Fruit fly (Drosophila melanogaster) whole organism, wandering third instar larva: ENCODE results near the gene hry.
A peak's percentile ranks its signal among the peaks of the same experiment; 100 is the strongest.

ENCODE experiments used
- Abd-B ChIP-seq: fragments of >200 bp; optimal IDR thresholded peaks from 2 replicates; lab custom pipeline; 2017; ENCODE audit warnings: missing biosample characterization, missing genetic modification characterization
- CG32264 ChIP-seq: fragments of 200-800 bp; sonication (Bioruptor generic); optimal IDR thresholded peaks from 2 replicates; lab custom pipeline; 2016; ENCODE audit warnings: missing biosample characterization, missing genetic modification characterization
- CG9705 ChIP-seq: fragments of 200-800 bp; sonication (Bioruptor generic); optimal IDR thresholded peaks from 2 replicates; lab custom pipeline; 2018; ENCODE audit warnings: missing biosample characterization, mild to moderate bottlenecking, missing genetic modification characterization
- CrebA ChIP-seq: fragments of 200-800 bp; sonication (Bioruptor generic); optimal IDR thresholded peaks from 2 replicates; lab custom pipeline; 2016; ENCODE audit warnings: missing biosample characterization, mild to moderate bottlenecking, missing genetic modification characterization, borderline replicate concordance
- Dfd ChIP-seq: fragments of >200 bp; optimal IDR thresholded peaks from 2 replicates; lab custom pipeline; 2017; ENCODE audit warnings: missing biosample characterization, missing genetic modification characterization
- Dif ChIP-seq: fragments of 200-275, 200-300 bp; sonication (Bioruptor generic); optimal IDR thresholded peaks from 2 replicates; lab custom pipeline; 2018; ENCODE audit warnings: missing biosample characterization, missing genetic modification characterization; ENCODE audit not compliant: partially characterized antibody
- GATAd ChIP-seq: sonication (Bioruptor generic); optimal IDR thresholded peaks from 2 replicates; lab custom pipeline; 2016; ENCODE audit warnings: missing biosample characterization, missing genetic modification characterization
- HLH106 ChIP-seq: fragments of 200-800 bp; optimal IDR thresholded peaks from 3 replicates; lab custom pipeline; 2019; ENCODE audit warnings: missing biosample characterization, mild to moderate bottlenecking, missing genetic modification characterization, moderate library complexity
- Hnf4 ChIP-seq: fragments of 200-800 bp; sonication (Bioruptor generic); optimal IDR thresholded peaks from 2 replicates; lab custom pipeline; 2016; ENCODE audit warnings: missing biosample characterization, mild to moderate bottlenecking, missing genetic modification characterization
- Hr78 ChIP-seq: fragments of >200 bp; optimal IDR thresholded peaks from 2 replicates; lab custom pipeline; 2017; ENCODE audit warnings: missing biosample characterization, missing genetic modification characterization
- Hr83 ChIP-seq: fragments of 200-300 bp; sonication (Bioruptor generic); optimal IDR thresholded peaks from 2 replicates; lab custom pipeline; 2016; ENCODE audit warnings: missing biosample characterization, mild to moderate bottlenecking, missing genetic modification characterization, moderate library complexity; ENCODE audit not compliant: poor library complexity, severe bottlenecking
- Jra ChIP-seq: sonication (Bioruptor generic); optimal IDR thresholded peaks from 2 replicates; lab custom pipeline; 2016; ENCODE audit warnings: missing biosample characterization, missing genetic modification characterization
- Mio ChIP-seq: sonication (Bioruptor generic); optimal IDR thresholded peaks from 2 replicates; lab custom pipeline; 2016; ENCODE audit warnings: missing biosample characterization, missing genetic modification characterization
- Myc ChIP-seq: fragments of >200 bp; optimal IDR thresholded peaks from 2 replicates; lab custom pipeline; 2017
- N ChIP-seq: fragments of >200 bp; optimal IDR thresholded peaks from 2 replicates; lab custom pipeline; 2018; ENCODE audit warnings: missing biosample characterization, missing external identifiers, missing genetic modification characterization
- OdsH ChIP-seq: fragments of 200-800 bp; sonication (Bioruptor generic); optimal IDR thresholded peaks from 2 replicates; lab custom pipeline; 2016; ENCODE audit warnings: missing biosample characterization, mild to moderate bottlenecking, missing genetic modification characterization
- Rel ChIP-seq, 2 experiments: fragments of 200-800 bp; sonication (Bioruptor generic) in 1 of 2; optimal IDR thresholded peaks; 2 replicates in 1 of 2; 3 replicates in 1 of 2; lab custom pipeline; 2016 to 2019; ENCODE audit warnings: mild to moderate bottlenecking in 2 of 2, missing biosample characterization in 2 of 2, missing genetic modification characterization in 2 of 2, moderate library complexity in 1 of 2
- Sp1 ChIP-seq: fragments of 200-800 bp; sonication (Bioruptor generic); optimal IDR thresholded peaks from 3 replicates; lab custom pipeline; 2019; ENCODE audit warnings: missing biosample characterization, mild to moderate bottlenecking, missing genetic modification characterization, moderate library complexity
- Vsx2 ChIP-seq: fragments of 200-300, 225-300 bp; sonication (Bioruptor generic); optimal IDR thresholded peaks from 2 replicates; lab custom pipeline; 2018; ENCODE audit warnings: missing biosample characterization, missing genetic modification characterization; ENCODE audit not compliant: partially characterized antibody
- br ChIP-seq: fragments of 200-800 bp; sonication (Bioruptor generic); optimal IDR thresholded peaks from 2 replicates; lab custom pipeline; 2016; ENCODE audit warnings: missing biosample characterization, missing genetic modification characterization
- brk ChIP-seq: fragments of 200-800 bp; sonication (Bioruptor generic); optimal IDR thresholded peaks from 2 replicates; lab custom pipeline; 2016; ENCODE audit warnings: missing biosample characterization, mild to moderate bottlenecking, missing genetic modification characterization
- dl ChIP-seq, 2 experiments: fragments of 175-275, 200-275 bp in 1 of 2; fragments of 200-275 bp in 1 of 2; sonication (Bioruptor generic); optimal IDR thresholded peaks; lab custom pipeline; 2018; ENCODE audit warnings: mild to moderate bottlenecking in 2 of 2, missing biosample characterization in 2 of 2, missing genetic modification characterization in 2 of 2, moderate library complexity in 2 of 2; ENCODE audit not compliant: partially characterized antibody in 2 of 2, insufficient read depth in 1 of 2
- dmrt93B ChIP-seq: fragments of 200-800 bp; sonication (Bioruptor generic); optimal IDR thresholded peaks from 2 replicates; lab custom pipeline; 2018; ENCODE audit warnings: missing biosample characterization, mild to moderate bottlenecking, missing genetic modification characterization
- dsf ChIP-seq: sonication (Bioruptor generic); optimal IDR thresholded peaks from 2 replicates; lab custom pipeline; 2016; ENCODE audit warnings: missing biosample characterization, missing genetic modification characterization, borderline replicate concordance
- ey ChIP-seq: fragments of 200-800 bp; sonication (Bioruptor generic); optimal IDR thresholded peaks from 2 replicates; lab custom pipeline; 2016; ENCODE audit warnings: missing biosample characterization, missing genetic modification characterization
- foxo ChIP-seq, 2 experiments: fragments of 200-800 bp; sonication (Bioruptor generic); optimal IDR thresholded peaks; 2 replicates in 1 of 2; 3 replicates in 1 of 2; lab custom pipeline; 2016 to 2017; ENCODE audit warnings: missing biosample characterization in 2 of 2, missing genetic modification characterization in 2 of 2
- fru ChIP-seq: fragments of 200-800 bp; sonication (Bioruptor generic); optimal IDR thresholded peaks from 3 replicates; lab custom pipeline; 2016; ENCODE audit warnings: missing biosample characterization, mild to moderate bottlenecking, missing genetic modification characterization
- h ChIP-seq: fragments of 200-800 bp; sonication (Bioruptor generic); optimal IDR thresholded peaks from 3 replicates; lab custom pipeline; 2016; ENCODE audit warnings: missing biosample characterization, mild to moderate bottlenecking, missing genetic modification characterization
- jim ChIP-seq: fragments of 175-275, 200-325 bp; sonication (Bioruptor generic); optimal IDR thresholded peaks from 2 replicates; lab custom pipeline; 2016; ENCODE audit warnings: missing biosample characterization, mild to moderate bottlenecking, missing genetic modification characterization
- lola ChIP-seq: fragments of >200 bp; optimal IDR thresholded peaks from 2 replicates; lab custom pipeline; 2017; ENCODE audit warnings: missing biosample characterization, missing genetic modification characterization
- pan ChIP-seq: fragments of >200 bp; optimal IDR thresholded peaks from 2 replicates; lab custom pipeline; 2017
- psq ChIP-seq: fragments of 200-800 bp; sonication (Bioruptor generic); optimal IDR thresholded peaks from 3 replicates; lab custom pipeline; 2017; ENCODE audit warnings: missing biosample characterization, mild to moderate bottlenecking, missing genetic modification characterization, moderate library complexity
- rgr ChIP-seq: fragments of 200-800 bp; sonication (Bioruptor generic); optimal IDR thresholded peaks from 3 replicates; lab custom pipeline; 2016; ENCODE audit warnings: missing biosample characterization, mild to moderate bottlenecking, missing genetic modification characterization
- sage ChIP-seq: fragments of 200-800 bp; sonication (Bioruptor generic); optimal IDR thresholded peaks from 2 replicates; lab custom pipeline; 2016; ENCODE audit warnings: missing biosample characterization, mild to moderate bottlenecking, missing genetic modification characterization
- sv ChIP-seq: fragments of 200-800 bp; sonication (Bioruptor generic); optimal IDR thresholded peaks from 3 replicates; lab custom pipeline; 2016; ENCODE audit warnings: missing biosample characterization, missing genetic modification characterization
- tai ChIP-seq: sonication (Bioruptor generic); optimal IDR thresholded peaks from 2 replicates; lab custom pipeline; 2016; ENCODE audit warnings: missing biosample characterization, missing genetic modification characterization
- usp ChIP-seq: fragments of >200 bp; optimal IDR thresholded peaks from 2 replicates; lab custom pipeline; 2017; ENCODE audit warnings: missing biosample characterization, missing genetic modification characterization
- woc ChIP-seq: sonication (Bioruptor generic); optimal IDR thresholded peaks from 2 replicates; lab custom pipeline; 2016; ENCODE audit warnings: missing biosample characterization, mild to moderate bottlenecking, missing genetic modification characterization

hry gene

dm6 chr3L:8675545-8676084 is at the start of gene hry:
Gene hry, plus strand, starts transcription at chr3L:8675759.
- TF ChIP-seq h (GFP tag; lab: Kevin White, UChicago) (peak; percentile 99), Mio (GFP tag; lab: Kevin White, UChicago) (no peak), ey (no peak), CG32264 (no peak), lola (GFP tag; lab: Kevin White, UChicago) (no peak), sage (GFP tag; lab: Kevin White, UChicago) (peak; percentile 9), Hr83 (GFP tag; lab: Kevin White, UChicago) (peak; percentile 75), N (no peak), HLH106 (tag; lab: Kevin White, UChicago) (no peak), brk (peak; percentile 87), OdsH (GFP tag; lab: Kevin White, UChicago) (peak; percentile 68), Jra (GFP tag; lab: Kevin White, UChicago) (peak; percentile 87), Dif (GFP tag; lab: Kevin White, UChicago) (peak; percentile 61), rgr (peak; percentile 60), dmrt93B (GFP tag; lab: Kevin White, UChicago) (no peak), psq (GFP tag; lab: Kevin White, UChicago) (peak; percentile 20), br (peak; percentile 53), pan (lab: Kevin White, UChicago) (no peak), Vsx2 (GFP tag; lab: Kevin White, UChicago) (peak; percentile 61), GATAd (GFP tag; lab: Kevin White, UChicago) (no peak), foxo (GFP tag; optimal IDR thresholded peaks at IDR 0.05; lab: Kevin White, UChicago) (peak in 1 of 2 experiments; percentile 13), Hr78 (GFP tag; lab: Kevin White, UChicago) (no peak), dl (GFP tag; optimal IDR thresholded peaks at IDR 0.05; lab: Kevin White, UChicago; ENCODE audit: insufficient read depth in 1 of 2, partially characterized antibody in 2 of 2) (peak; percentile 16 to 69), usp (GFP tag; lab: Kevin White, UChicago) (no peak), tai (GFP tag; lab: Kevin White, UChicago) (peak; percentile 61), CG9705 (GFP tag; lab: Kevin White, UChicago) (no peak), Dfd (no peak), fru (GFP tag; lab: Kevin White, UChicago) (peak; percentile 28), sv (peak; percentile 0), Hnf4 (GFP tag; lab: Kevin White, UChicago) (peak; percentile 70), Sp1 (GFP tag; lab: Kevin White, UChicago) (peak; percentile 65), Rel (GFP tag; optimal IDR thresholded peaks at IDR 0.05; lab: Kevin White, UChicago) (peak; percentile 93), Rel (tag; optimal IDR thresholded peaks at IDR 0.05; lab: Kevin White, UChicago) (peak; percentile 80), CrebA (peak; percentile 67), woc (GFP tag; lab: Kevin White, UChicago) (peak; percentile 62), jim (no peak), dsf (no peak), Myc (lab: Kevin White, UChicago) (no peak), Abd-B (GFP tag; lab: Kevin White, UChicago) (no peak)

- TF ChIP-seq Jra (GFP tag; lab: Kevin White, UChicago) (no peak), Myc (lab: Kevin White, UChicago) (peak; percentile 42)
Measured at dm6 chr3L:8627839-8628827, 47.4 kb upstream of the hry start.
